Worm (Caenorhabditis elegans): Measurements from ENCODE around the gene gst-20.

ce11 chrII:13636596-13636995 is 27.0 kb upstream of the gst-20 start:
- TF ChIP-seq lin-15B (tag; optimal IDR thresholded peaks at IDR 0.05) (no peak), nhr-11 (tag; optimal IDR thresholded peaks at IDR 0.05) (no peak)

Data from whole organism, L3 larva.